Worm (Caenorhabditis elegans): ENCODE results near the gene spas-1.
A peak's percentile ranks its signal among the peaks of the same experiment; 100 is the strongest.

spas-1 gene

ce11 chrV:9198887-9199286 is 23.3 kb downstream of the spas-1 start, which contains the start of gene str-177:
Gene str-177, minus strand, starts transcription at chrV:9198987.
- TF ChIP-seq sptf-1 (tag; optimal IDR thresholded peaks at IDR 0.05) (no peak), irx-1 (tag; optimal IDR thresholded peaks at IDR 0.05) (no peak), fkh-10 (GFP tag; optimal IDR thresholded peaks at IDR 0.05) (no peak), mdl-1 (tag; optimal IDR thresholded peaks at IDR 0.05) (no peak), F16B12.6 (tag; optimal IDR thresholded peaks at IDR 0.05) (no peak), pag-3 (tag; optimal IDR thresholded peaks at IDR 0.05; ENCODE audit: borderline replicate concordance, insufficient read depth) (no peak), pqm-1 (tag; optimal IDR thresholded peaks at IDR 0.05) (no peak), unc-30 (tag; optimal IDR thresholded peaks at IDR 0.05) (no peak), egl-27 (tag; optimal IDR thresholded peaks at IDR 0.05) (no peak), hlh-17 (GFP tag; optimal IDR thresholded peaks at IDR 0.05; ENCODE audit: borderline replicate concordance) (no peak), elt-2 (tag; optimal IDR thresholded peaks at IDR 0.05) (no peak), nhr-19 (GFP tag; conservative IDR thresholded peaks at IDR 0.05) (no peak)

- TF ChIP-seq efl-1 (optimal IDR thresholded peaks at IDR 0.05) (no peak), efl-1 (GFP tag; optimal IDR thresholded peaks at IDR 0.05 in 1 of 2) (peak in 1 of 2 experiments; percentile 49), lin-35 (GFP tag; optimal IDR thresholded peaks at IDR 0.05) (peak in 1 of 2 experiments; percentile 10), elt-2 (tag; optimal IDR thresholded peaks at IDR 0.05) (peak; percentile 83), zag-1 (tag; optimal IDR thresholded peaks at IDR 0.05) (no peak), nhr-85 (tag) (no peak), ceh-90 (tag; optimal IDR thresholded peaks at IDR 0.05) (no peak)
Measured at ce11 chrV:9202710-9203109, 27.1 kb downstream of the spas-1 start, which contains the start of gene asp-2. Gene asp-2, plus strand, starts transcription at chrV:9203077.

- TF ChIP-seq egl-13 (tag; optimal IDR thresholded peaks at IDR 0.05) (no peak), unc-98 (GFP tag; IDR thresholded peaks at IDR 0.05) (no peak), nhr-19 (GFP tag; conservative IDR thresholded peaks at IDR 0.05) (no peak), rnt-1 (tag; optimal IDR thresholded peaks at IDR 0.05) (no peak), unc-62 (GFP tag; optimal IDR thresholded peaks at IDR 0.05) (no peak), lir-3 (tag; optimal IDR thresholded peaks at IDR 0.05; ENCODE audit: poor library complexity) (no peak), mep-1 (tag; optimal IDR thresholded peaks at IDR 0.05) (no peak), sptf-1 (tag; optimal IDR thresholded peaks at IDR 0.05) (no peak), xbp-1 (tag; optimal IDR thresholded peaks at IDR 0.05) (no peak), nhr-90 (tag; optimal IDR thresholded peaks at IDR 0.05; ENCODE audit: poor library complexity) (no peak), ceh-88 (GFP tag; IDR thresholded peaks at IDR 0.05) (no peak), nhr-77 (tag; optimal IDR thresholded peaks at IDR 0.05) (no peak), lin-39 (tag; optimal IDR thresholded peaks at IDR 0.05) (no peak), unc-30 (tag; optimal IDR thresholded peaks at IDR 0.05) (no peak), swsn-7 (tag; optimal IDR thresholded peaks at IDR 0.05) (no peak), nhr-237 (tag; optimal IDR thresholded peaks at IDR 0.05) (no peak)
Measured at ce11 chrV:9207377-9207776, 31.8 kb downstream of the spas-1 start, which contains the start of gene inx-10. Gene inx-10, minus strand, starts transcription at chrV:9207477.

- TF ChIP-seq pqm-1 (tag; optimal IDR thresholded peaks at IDR 0.05) = no peak
- TF ChIP-seq unc-130 (tag; optimal IDR thresholded peaks at IDR 0.05) = no peak
- peak; percentile 20 for TF ChIP-seq nhr-71 (tag; optimal IDR thresholded peaks at IDR 0.05)
- peak; percentile 11 for TF ChIP-seq nhr-47 (tag; optimal IDR thresholded peaks at IDR 0.05)
- peak; percentile 2 for TF ChIP-seq blmp-1 (tag; optimal IDR thresholded peaks at IDR 0.05)
- TF ChIP-seq lin-14 (GFP tag; optimal IDR thresholded peaks at IDR 0.05) = peak; percentile 55
- no peak for TF ChIP-seq ets-5 (GFP tag; IDR thresholded peaks at IDR 0.05)
- TF ChIP-seq lsy-2 (tag; optimal IDR thresholded peaks at IDR 0.05) = peak in 1 of 2 experiments; percentile 19
- TF ChIP-seq snu-23 (GFP tag; optimal IDR thresholded peaks at IDR 0.05) = peak; percentile 1
- TF ChIP-seq sox-4 (tag; optimal IDR thresholded peaks at IDR 0.05) = no peak
- TF ChIP-seq hlh-17 (GFP tag; optimal IDR thresholded peaks at IDR 0.05; ENCODE audit: borderline replicate concordance) = no peak
Measured at ce11 chrV:9208878-9209277, 33.3 kb downstream of the spas-1 start.

Data from whole organism, L1 larva.